Fruit fly (Drosophila melanogaster): Measurements from ENCODE around the gene Ras64B.

The Ras64B gene

DNA sequence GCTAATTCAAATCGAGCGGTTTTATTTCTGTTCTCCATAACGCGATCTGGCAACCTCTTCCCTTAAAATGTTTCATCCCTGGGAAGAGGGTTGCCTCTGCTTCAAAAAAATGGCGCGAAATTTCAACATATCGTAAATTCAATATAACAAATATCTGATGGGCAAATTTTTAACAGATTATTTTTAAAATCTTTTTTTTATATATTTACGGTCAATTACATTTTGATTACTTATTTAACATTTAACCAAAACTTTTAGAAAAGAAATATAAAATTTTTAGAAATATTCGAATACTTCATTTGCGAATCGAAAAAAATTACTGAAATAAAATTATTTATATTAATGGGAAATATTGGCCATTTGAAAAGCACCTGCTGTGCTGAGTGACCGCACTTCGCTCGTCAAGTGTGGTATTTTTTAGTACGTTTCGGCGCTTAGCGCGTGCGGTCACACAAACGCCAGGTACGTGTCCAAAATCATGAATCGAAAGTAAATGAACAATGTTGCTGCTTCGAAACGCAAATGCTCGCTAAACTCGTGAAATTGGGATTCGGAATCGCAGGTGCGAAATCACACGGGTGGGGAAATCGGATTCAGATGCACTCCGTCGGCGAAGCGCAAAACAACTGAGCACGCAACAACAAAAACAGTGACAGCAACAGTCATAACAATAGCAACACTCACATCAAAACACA lies 31.2 kb downstream of the Ras64B start, which contains the start of gene Ero1L (continued):
- peak; percentile 53 for TF ChIP-seq nmo (GFP tag; optimal IDR thresholded peaks at IDR 0.05)
- no peak for TF ChIP-seq Spps (tag; optimal IDR thresholded peaks at IDR 0.05)
- TF ChIP-seq Bgb (GFP tag; IDR thresholded peaks at IDR 0.05; ENCODE audit: partially characterized antibody) = no peak
- no peak for TF ChIP-seq so (GFP tag; IDR thresholded peaks at IDR 0.05)
- peak; percentile 29 for TF ChIP-seq Ets97D (GFP tag; optimal IDR thresholded peaks at IDR 0.05)
- peak; percentile 38 for TF ChIP-seq Fer3 (tag; optimal IDR thresholded peaks at IDR 0.05)
- TF ChIP-seq CG9797 (GFP tag; optimal IDR thresholded peaks at IDR 0.05) = peak; percentile 94
- no peak for TF ChIP-seq CG18764 (GFP tag; optimal IDR thresholded peaks at IDR 0.05)
- TF ChIP-seq kah (GFP tag; optimal IDR thresholded peaks at IDR 0.05) = no peak
- TF ChIP-seq CG12391 (tag; optimal IDR thresholded peaks at IDR 0.05) = peak; percentile 55
- no peak for TF ChIP-seq wor (GFP tag; IDR thresholded peaks at IDR 0.05)
- no peak for TF ChIP-seq CG5180 (GFP tag; optimal IDR thresholded peaks at IDR 0.05)
- peak; percentile 52 for TF ChIP-seq Meics (GFP tag; optimal IDR thresholded peaks at IDR 0.05)
- peak; percentile 7 for TF ChIP-seq unpg (GFP tag; optimal IDR thresholded peaks at IDR 0.05)
- no peak for TF ChIP-seq nom (GFP tag; optimal IDR thresholded peaks at IDR 0.05)
- peak; percentile 67 for TF ChIP-seq abd-A (tag; optimal IDR thresholded peaks at IDR 0.05)
- peak; percentile 0 for TF ChIP-seq Sry-β (GFP tag; optimal IDR thresholded peaks at IDR 0.05)
- no peak for TF ChIP-seq dimm (GFP tag; IDR thresholded peaks at IDR 0.05)
- TF ChIP-seq TFAM (GFP tag; optimal IDR thresholded peaks at IDR 0.05) = no peak
- no peak for TF ChIP-seq ranshi (GFP tag; IDR thresholded peaks at IDR 0.05)
- peak; percentile 9 for TF ChIP-seq Nf-YB (GFP tag; optimal IDR thresholded peaks at IDR 0.05)
- TF ChIP-seq croc (GFP tag; conservative IDR thresholded peaks at IDR 0.05) = no peak
- no peak for TF ChIP-seq Hey (tag; optimal IDR thresholded peaks at IDR 0.05)
- TF ChIP-seq cad (GFP tag; optimal IDR thresholded peaks at IDR 0.05) = no peak
- no peak for TF ChIP-seq CG11504 (tag; optimal IDR thresholded peaks at IDR 0.05)
- peak; percentile 14 for TF ChIP-seq kay (GFP tag; optimal IDR thresholded peaks at IDR 0.05)
- TF ChIP-seq CG8924 (tag; optimal IDR thresholded peaks at IDR 0.05) = no peak
- TF ChIP-seq psq (GFP tag; optimal IDR thresholded peaks at IDR 0.05) = no peak
- TF ChIP-seq MTF-1 (GFP tag; optimal IDR thresholded peaks at IDR 0.05; ENCODE audit: borderline replicate concordance) = no peak
- no peak for TF ChIP-seq hth (optimal IDR thresholded peaks at IDR 0.05)
- no peak for TF ChIP-seq CG33557 (GFP tag; optimal IDR thresholded peaks at IDR 0.05)
- no peak for TF ChIP-seq Deaf1 (tag; optimal IDR thresholded peaks at IDR 0.05)
- TF ChIP-seq lola (GFP tag; optimal IDR thresholded peaks at IDR 0.05) = no peak
- TF ChIP-seq Sin3A (optimal IDR thresholded peaks at IDR 0.05) = peak; percentile 41
- TF ChIP-seq CG17328 (GFP tag; IDR thresholded peaks at IDR 0.05) = no peak; the same call in 1 of the 2 replicates
- TF ChIP-seq bcd (GFP tag; optimal IDR thresholded peaks at IDR 0.05) = no peak
- TF ChIP-seq MESR4 (GFP tag; optimal IDR thresholded peaks at IDR 0.05) = peak; percentile 97
- TF ChIP-seq dysf (GFP tag; IDR thresholded peaks at IDR 0.05) = no peak
- no peak for TF ChIP-seq ara (GFP tag; IDR thresholded peaks at IDR 0.05)
- TF ChIP-seq CG2678 (tag; optimal IDR thresholded peaks at IDR 0.05) = no peak
- TF ChIP-seq fu2 (GFP tag; optimal IDR thresholded peaks at IDR 0.05) = no peak
- TF ChIP-seq trh (GFP tag; optimal IDR thresholded peaks at IDR 0.05) = no peak
- TF ChIP-seq dmrt99B (tag; optimal IDR thresholded peaks at IDR 0.05) = no peak
- no peak for TF ChIP-seq CG8281 (tag; optimal IDR thresholded peaks at IDR 0.05)
- TF ChIP-seq CG42726 (GFP tag; IDR thresholded peaks at IDR 0.05; ENCODE audit: partially characterized antibody) = no peak
- no peak for TF ChIP-seq NC2α (GFP tag; optimal IDR thresholded peaks at IDR 0.05)
- no peak; the same call in 1 of the 2 replicates for TF ChIP-seq klu (GFP tag; IDR thresholded peaks at IDR 0.05)
- TF ChIP-seq CG10979 (tag; optimal IDR thresholded peaks at IDR 0.05) = peak; percentile 29
- TF ChIP-seq tgo (GFP tag; IDR thresholded peaks at IDR 0.05) = no peak
- peak; percentile 39; the same call in 1 of the 3 replicates for TF ChIP-seq row (GFP tag; IDR thresholded peaks at IDR 0.05)

Data from whole organism, embryonic.